Fruit fly (Drosophila melanogaster): ENCODE data around the gene Sfp33A3.

The Sfp33A3 gene

DNA sequence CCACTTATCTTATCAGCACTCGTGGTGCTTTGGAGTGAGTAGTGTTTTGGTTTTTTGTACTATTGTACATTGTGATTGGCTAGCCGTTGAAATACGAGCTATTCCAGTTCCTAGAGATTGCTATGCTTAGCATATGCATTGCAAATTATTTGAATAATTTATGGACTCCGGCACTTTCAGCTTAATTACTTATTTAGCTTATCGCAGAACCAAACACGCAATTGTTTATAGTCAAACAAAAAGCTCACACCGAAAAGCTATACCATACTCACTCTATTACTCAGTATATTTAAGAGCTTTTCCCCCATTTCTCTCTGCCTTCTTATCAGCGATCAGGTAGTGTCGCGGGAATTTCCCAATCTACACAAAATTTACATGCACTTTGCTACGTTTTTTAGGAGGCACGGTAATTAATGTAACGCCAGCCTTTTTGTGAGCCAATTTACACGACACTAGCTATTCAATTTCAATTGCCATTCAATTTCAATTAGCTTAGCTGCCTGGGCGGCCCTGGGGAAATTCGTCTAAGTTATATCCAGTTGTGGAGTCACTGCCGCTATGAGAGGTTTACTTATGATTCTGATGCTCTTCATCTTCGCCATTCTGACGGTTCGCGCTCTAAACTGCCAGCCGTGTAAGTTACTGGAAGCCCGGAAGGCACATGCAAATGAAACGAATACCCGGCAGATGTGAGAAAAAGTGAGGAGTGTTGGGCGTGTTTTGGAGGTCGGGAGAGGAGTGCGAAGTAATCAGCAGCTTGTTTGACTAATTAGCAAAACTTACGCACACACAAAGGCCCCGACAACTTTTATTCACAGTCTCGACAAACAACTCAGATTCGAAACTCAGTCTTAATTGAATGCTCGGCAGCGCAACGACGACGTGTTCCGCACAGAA is 2.8 kb downstream of the Sfp33A3 start, which contains the start of the genes CG44008, CG14933, CG46426 and CG42486:
Gene CG44008 (minus strand): TSS at position 155 of the 897 bp plus-strand sequence.
Gene CG14933 (plus strand): TSS at position 538 of the 897 bp plus-strand sequence.
Gene CG46426 (plus strand): TSS at position 538 of the 897 bp plus-strand sequence.
Gene CG42486 (plus strand): TSS at position 847 of the 897 bp plus-strand sequence.
- no peak for TF ChIP-seq psq (optimal IDR thresholded peaks at IDR 0.05)
- TF ChIP-seq Myc (optimal IDR thresholded peaks at IDR 0.05): no peak
- no peak for TF ChIP-seq h (optimal IDR thresholded peaks at IDR 0.05)
- no peak for TF ChIP-seq ttk (optimal IDR thresholded peaks at IDR 0.05)
- no peak for TF ChIP-seq insv (optimal IDR thresholded peaks at IDR 0.05)
- no peak for TF ChIP-seq Sin3A (optimal IDR thresholded peaks at IDR 0.05)

DNA sequence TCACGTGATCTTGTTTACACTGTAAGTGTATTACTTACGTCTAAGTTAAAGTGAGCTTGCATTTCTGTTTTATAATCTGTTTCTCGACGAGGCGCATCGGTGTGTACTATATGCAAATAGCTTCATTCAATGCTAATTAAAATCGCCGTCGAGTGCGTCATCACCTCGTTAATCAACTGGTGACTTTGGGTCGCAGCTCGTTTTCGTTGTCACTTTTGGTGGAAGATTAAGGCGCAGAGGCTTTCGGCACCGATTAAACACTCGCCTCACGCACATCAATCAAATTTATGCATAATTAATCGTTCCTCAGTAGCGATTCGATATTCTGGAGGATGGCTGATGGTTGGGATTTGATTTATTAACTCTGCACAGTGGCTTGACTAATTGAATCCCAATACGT is 4.6 kb downstream of the Sfp33A3 start:
- TF ChIP-seq Sin3A (optimal IDR thresholded peaks at IDR 0.05) (no peak), psq (optimal IDR thresholded peaks at IDR 0.05) (no peak), ttk (optimal IDR thresholded peaks at IDR 0.05) (no peak), insv (optimal IDR thresholded peaks at IDR 0.05) (no peak), Myc (optimal IDR thresholded peaks at IDR 0.05) (no peak), h (optimal IDR thresholded peaks at IDR 0.05) (no peak)

DNA sequence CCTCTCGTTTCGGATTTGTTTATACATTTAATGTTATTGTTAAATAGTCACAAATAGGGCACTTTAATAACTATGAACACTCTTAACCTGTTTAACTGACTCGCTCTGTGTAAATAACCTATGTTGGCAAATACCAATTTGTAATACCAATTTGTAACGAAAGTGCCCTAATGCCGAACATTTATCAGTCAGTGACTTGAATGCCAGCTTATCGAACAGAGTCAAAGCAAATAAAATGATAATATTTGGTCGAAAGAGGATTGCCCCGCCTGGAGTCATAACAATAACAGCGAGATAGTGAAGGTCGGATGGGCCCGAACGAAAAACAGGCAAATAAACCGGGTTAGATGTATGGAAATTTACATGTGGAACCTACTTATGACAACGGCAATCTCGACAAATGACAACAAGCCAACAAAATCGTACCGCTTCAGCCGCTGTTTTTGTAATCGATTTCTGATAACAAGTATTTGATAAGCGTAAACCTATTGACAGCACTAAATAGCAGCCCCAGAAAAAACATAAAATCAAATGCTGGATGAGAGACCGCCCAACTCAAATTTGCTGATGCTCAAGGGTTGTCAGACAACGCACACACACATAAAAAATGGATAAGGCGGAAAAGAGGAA is 5.6 kb downstream of the Sfp33A3 start:
- TF ChIP-seq psq (optimal IDR thresholded peaks at IDR 0.05): no peak
- TF ChIP-seq ttk (optimal IDR thresholded peaks at IDR 0.05): no peak
- no peak for TF ChIP-seq Myc (optimal IDR thresholded peaks at IDR 0.05)
- TF ChIP-seq insv (optimal IDR thresholded peaks at IDR 0.05): no peak
- TF ChIP-seq h (optimal IDR thresholded peaks at IDR 0.05): no peak
- TF ChIP-seq Sin3A (optimal IDR thresholded peaks at IDR 0.05): no peak

DNA sequence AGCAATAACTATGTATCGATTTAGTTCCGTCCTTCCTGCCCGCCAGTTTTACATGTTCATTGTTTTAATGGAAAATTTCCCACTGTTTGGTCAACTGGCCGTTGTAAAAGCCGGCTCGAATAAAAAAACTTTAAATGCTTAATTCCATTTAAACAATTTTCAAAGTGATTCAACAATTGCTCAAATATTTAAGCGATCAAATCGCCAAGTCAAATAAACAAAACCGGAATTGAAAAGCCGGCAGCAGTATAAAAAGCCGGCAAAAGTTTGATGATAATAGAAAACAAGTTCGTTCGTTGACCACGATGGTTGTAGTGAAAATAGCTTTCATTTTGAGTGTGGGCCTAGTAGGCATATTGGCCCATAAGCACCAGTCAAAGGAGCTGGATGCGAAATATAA is 7.2 kb downstream of the Sfp33A3 start, which contains the start of gene Mal-B1:
Gene Mal-B1 (plus strand): TSS at position 301 of the 400 bp plus-strand sequence.
- no peak for TF ChIP-seq h (optimal IDR thresholded peaks at IDR 0.05)
- TF ChIP-seq Sin3A (optimal IDR thresholded peaks at IDR 0.05): no peak
- TF ChIP-seq psq (optimal IDR thresholded peaks at IDR 0.05): no peak
- TF ChIP-seq insv (optimal IDR thresholded peaks at IDR 0.05): no peak
- TF ChIP-seq Myc (optimal IDR thresholded peaks at IDR 0.05): no peak
- no peak for TF ChIP-seq ttk (optimal IDR thresholded peaks at IDR 0.05)

DNA sequence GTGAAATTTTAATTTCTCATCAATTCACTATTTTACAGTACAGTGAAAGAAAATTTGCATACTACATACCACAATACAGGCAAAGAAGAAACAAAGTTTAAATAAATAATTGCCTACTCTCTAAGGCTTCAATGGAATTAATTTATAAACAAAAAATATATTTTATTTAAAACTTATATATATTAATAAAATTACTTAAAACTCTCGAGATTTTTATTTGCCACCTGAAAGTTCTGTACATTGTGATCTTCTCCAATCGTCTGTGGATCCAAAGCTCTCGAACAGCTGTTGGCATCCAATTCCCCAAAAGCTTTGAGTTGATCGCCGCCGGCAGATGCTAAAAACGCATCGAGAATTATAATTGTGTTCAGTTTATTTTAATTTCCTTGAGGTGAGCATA is 9.9 kb downstream of the Sfp33A3 start, which contains the start of gene Mal-B2:
Gene Mal-B2 (plus strand): TSS at position 301 of the 400 bp plus-strand sequence.
- TF ChIP-seq Sin3A (optimal IDR thresholded peaks at IDR 0.05) (no peak), ttk (optimal IDR thresholded peaks at IDR 0.05) (no peak), Myc (optimal IDR thresholded peaks at IDR 0.05) (no peak), h (optimal IDR thresholded peaks at IDR 0.05) (no peak), insv (optimal IDR thresholded peaks at IDR 0.05) (no peak), psq (optimal IDR thresholded peaks at IDR 0.05) (no peak)

DNA sequence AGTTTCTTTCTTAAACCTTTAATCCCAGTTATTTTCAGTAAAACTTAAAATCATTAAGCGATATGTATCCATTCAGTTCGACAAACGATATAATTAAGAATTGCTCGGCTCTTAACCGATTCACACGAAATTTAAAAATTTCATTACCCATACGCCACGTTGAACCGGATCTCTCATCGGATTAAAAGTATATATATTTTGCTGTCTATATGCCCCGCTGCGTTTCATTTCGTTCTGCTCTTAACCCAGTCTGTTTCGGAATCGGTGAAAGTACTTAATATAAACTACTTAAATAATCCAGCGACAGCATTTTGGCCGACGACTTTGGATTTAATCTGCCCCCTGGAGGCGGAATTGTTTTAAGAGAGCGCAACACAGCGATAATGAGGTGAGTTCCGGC is 13.4 kb downstream of the Sfp33A3 start, which contains the start of gene CG42751:
Gene CG42751 (plus strand): TSS at position 301 of the 400 bp plus-strand sequence.
- no peak for TF ChIP-seq psq (optimal IDR thresholded peaks at IDR 0.05)
- TF ChIP-seq insv (optimal IDR thresholded peaks at IDR 0.05): no peak
- TF ChIP-seq Sin3A (optimal IDR thresholded peaks at IDR 0.05): no peak
- no peak for TF ChIP-seq ttk (optimal IDR thresholded peaks at IDR 0.05)
- no peak for TF ChIP-seq h (optimal IDR thresholded peaks at IDR 0.05)
- no peak for TF ChIP-seq Myc (optimal IDR thresholded peaks at IDR 0.05)

DNA sequence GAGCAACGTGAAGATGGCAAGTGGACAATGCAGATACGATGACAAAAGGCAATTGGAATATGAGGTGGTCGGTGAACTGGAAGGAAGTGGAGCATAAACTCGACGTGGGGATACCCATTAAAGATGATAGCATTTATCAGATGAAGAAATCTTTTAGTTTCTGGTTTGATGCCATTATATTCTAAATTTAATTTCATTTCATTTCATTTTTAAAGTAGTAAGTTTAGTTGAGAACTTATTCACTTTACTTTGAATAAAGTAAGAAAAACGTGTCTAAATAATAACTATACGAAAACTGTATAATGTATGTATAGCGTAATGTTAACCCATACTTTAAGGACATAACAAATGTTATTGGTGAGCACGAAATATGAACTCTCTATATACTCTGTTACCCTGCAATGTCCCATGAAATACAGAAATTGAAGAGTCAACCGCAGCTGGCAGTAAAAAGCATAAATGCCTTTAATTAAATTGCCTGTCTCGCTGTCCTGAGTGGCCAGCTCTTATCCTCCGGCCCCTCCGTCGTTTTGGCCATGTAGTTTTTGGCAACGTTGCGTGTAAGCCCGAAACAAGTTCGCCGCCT is 31.2 kb downstream of the Sfp33A3 start:
- TF ChIP-seq psq (optimal IDR thresholded peaks at IDR 0.05): no peak
- no peak for TF ChIP-seq ttk (optimal IDR thresholded peaks at IDR 0.05)

DNA sequence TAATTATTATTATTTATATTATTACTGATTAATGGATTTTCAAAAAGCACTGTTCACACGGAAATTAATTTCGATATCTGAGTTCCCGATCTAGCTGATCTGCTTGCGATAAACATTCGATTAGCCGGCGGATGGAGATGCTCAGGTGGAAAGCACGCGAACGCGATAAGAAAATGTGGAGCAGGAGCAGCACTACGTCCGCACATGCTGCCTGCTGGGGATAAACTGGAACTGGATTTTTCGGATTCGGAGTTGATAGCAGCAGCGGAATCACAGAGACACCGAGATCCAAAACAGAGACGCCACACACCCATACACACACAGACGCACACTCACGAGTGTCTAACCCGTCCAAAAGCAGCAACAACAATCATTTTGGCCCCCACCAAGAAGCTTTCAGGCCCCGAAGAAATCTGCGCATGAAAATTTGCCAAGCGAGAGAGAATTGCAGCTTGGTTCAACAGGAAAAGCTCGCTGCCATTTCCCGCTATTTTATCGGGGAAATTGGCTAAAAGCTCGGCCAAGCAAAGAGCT is 34.6 kb downstream of the Sfp33A3 start:
- TF ChIP-seq psq (optimal IDR thresholded peaks at IDR 0.05) (no peak), Sin3A (optimal IDR thresholded peaks at IDR 0.05) (no peak)

DNA sequence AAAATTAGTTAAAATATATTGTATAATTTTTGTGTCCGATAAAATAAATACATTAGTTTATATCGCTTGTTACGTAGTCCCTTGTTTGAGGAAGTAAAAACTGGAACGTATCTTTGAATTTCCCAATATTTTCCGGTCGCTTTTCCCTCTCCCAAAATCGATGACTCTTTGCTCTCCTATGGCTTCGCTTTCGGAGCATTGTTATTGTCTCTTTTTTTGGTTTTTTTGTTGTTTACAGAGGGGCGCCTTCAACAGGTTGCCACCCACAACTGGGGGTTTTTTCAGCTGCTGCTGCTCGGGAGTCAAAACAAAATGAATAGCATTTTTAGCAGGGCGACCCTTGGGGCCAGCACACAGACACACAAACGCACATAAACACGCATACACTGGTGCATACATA is 35.2 kb downstream of the Sfp33A3 start:
- no peak for TF ChIP-seq Myc (optimal IDR thresholded peaks at IDR 0.05)

DNA sequence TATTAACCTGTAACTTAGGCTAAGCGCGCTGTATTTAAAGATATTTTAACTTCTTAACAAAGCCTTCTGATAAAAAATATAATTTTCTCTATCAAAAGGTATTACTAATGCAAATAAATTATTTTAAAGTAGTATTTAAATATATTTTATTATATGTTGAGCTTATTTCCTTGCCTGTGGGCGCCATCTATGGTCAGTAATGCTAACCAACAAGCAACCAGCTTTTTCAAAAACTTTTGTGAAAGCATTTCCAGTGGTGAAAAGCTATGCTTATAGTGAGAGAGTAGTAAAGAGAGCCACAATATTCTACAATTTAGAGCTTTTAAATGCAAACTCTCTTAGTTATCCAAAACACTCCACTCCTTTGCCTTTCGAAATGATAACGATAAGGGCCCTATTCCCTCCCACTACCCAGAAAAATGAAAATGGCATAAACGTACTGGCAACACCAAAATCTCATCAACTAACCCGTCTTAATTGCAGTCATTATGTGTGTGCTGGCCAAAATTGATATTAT is 39.2 kb downstream of the Sfp33A3 start:
- no peak for TF ChIP-seq insv (optimal IDR thresholded peaks at IDR 0.05)
- no peak for TF ChIP-seq Myc (optimal IDR thresholded peaks at IDR 0.05)
- TF ChIP-seq Sin3A (optimal IDR thresholded peaks at IDR 0.05): no peak
- TF ChIP-seq ttk (optimal IDR thresholded peaks at IDR 0.05): no peak
- TF ChIP-seq h (optimal IDR thresholded peaks at IDR 0.05): no peak
- no peak for TF ChIP-seq psq (optimal IDR thresholded peaks at IDR 0.05)
